Worm (Caenorhabditis elegans) whole organism, mixed stage, embryonic: ENCODE measurements around the gene twk-22.

ENCODE experiments used
- ceh-43 ChIP-seq: fragments of 200-800 bp; sonication (Bioruptor generic); optimal IDR thresholded peaks from 2 replicates; lab custom pipeline; 2018; ENCODE audit warnings: mild to moderate bottlenecking, missing genetic modification characterization, moderate library complexity, missing compliant biosample characterization
- ceh-83 ChIP-seq: fragments of 200-800 bp; sonication (Bioruptor generic); optimal IDR thresholded peaks from 2 replicates; lab custom pipeline; 2018; ENCODE audit warnings: mild to moderate bottlenecking, missing genetic modification characterization, missing compliant biosample characterization
- elt-3 ChIP-seq: fragments of 150-350 bp; optimal IDR thresholded peaks from 2 replicates; lab custom pipeline; 2014; ENCODE audit warnings: missing biosample characterization, missing genetic modification characterization
- mep-1 ChIP-seq: fragments of 150-350 bp; optimal IDR thresholded peaks from 2 replicates; lab custom pipeline; 2017; ENCODE audit warnings: missing biosample characterization, missing genetic modification reagents, missing genetic modification characterization, inconsistent platforms
- nhr-12 ChIP-seq: fragments of 150-350 bp; optimal IDR thresholded peaks from 2 replicates; lab custom pipeline; 2014; ENCODE audit warnings: missing biosample characterization, missing genetic modification characterization
- nhr-237 ChIP-seq: fragments of 150-350 bp; optimal IDR thresholded peaks from 2 replicates; lab custom pipeline; 2014; ENCODE audit warnings: missing biosample characterization, missing genetic modification characterization
- nhr-76 ChIP-seq: sonication (generic microtip); optimal IDR thresholded peaks from 2 replicates; lab custom pipeline; 2017; ENCODE audit warnings: missing biosample characterization, missing genetic modification characterization
- pha-4 ChIP-seq: fragments of 150-350 bp; optimal IDR thresholded peaks from 2 replicates; lab custom pipeline; 2018; ENCODE audit warnings: missing biosample characterization, missing genetic modification reagents, missing genetic modification characterization
- snpc-4 ChIP-seq: fragments of 150-350 bp; optimal IDR thresholded peaks from 2 replicates; lab custom pipeline; 2014; ENCODE audit warnings: missing biosample characterization, missing genetic modification characterization
- unc-39 ChIP-seq: fragments of 150-350 bp; optimal IDR thresholded peaks from 2 replicates; lab custom pipeline; 2014; ENCODE audit warnings: missing biosample characterization, missing genetic modification characterization

- no peak for TF ChIP-seq snpc-4 (tag; lab: Kevin White, UChicago)
- no peak for TF ChIP-seq ceh-43 (GFP tag; lab: Kevin White, UChicago)
- TF ChIP-seq elt-3 (tag; lab: Kevin White, UChicago), result no peak
- no peak for TF ChIP-seq nhr-76
- TF ChIP-seq pha-4 (tag; lab: Kevin White, UChicago), result no peak
- TF ChIP-seq unc-39 (tag; lab: Kevin White, UChicago), result no peak
- no peak for TF ChIP-seq ceh-83
- no peak for TF ChIP-seq nhr-237 (tag; lab: Kevin White, UChicago)
- TF ChIP-seq nhr-12, result no peak
- no peak for TF ChIP-seq mep-1
Measured at ce11 chrX:16290536-16290935, 15.7 kb upstream of the twk-22 start.
